Fruit fly (Drosophila melanogaster) whole organism, embryonic: ENCODE data around the gene Vsp37A.

Experiments
- Adf1 ChIP-seq: fragments of 200-800 bp; sonication (Bioruptor generic); IDR thresholded peaks from 2 replicates; pipeline ENCODE4 v1.3.6; 2022; ENCODE audit warnings: missing biosample characterization, missing genetic modification characterization
- CG10321 ChIP-seq: fragments of 200-800 bp; sonication (Bioruptor generic); IDR thresholded peaks from 2 replicates; pipeline ENCODE4 v1.3.6; 2022; ENCODE audit warnings: missing biosample characterization, missing genetic modification characterization
- CG12744 ChIP-seq: fragments of 200-800 bp; sonication (Bioruptor generic); optimal IDR thresholded peaks from 2 replicates; lab custom pipeline; 2016; ENCODE audit warnings: missing biosample characterization, missing genetic modification characterization
- CG15073 ChIP-seq: fragments of 200-800 bp; sonication (Bioruptor generic); optimal IDR thresholded peaks from 2 replicates; lab custom pipeline; 2016; ENCODE audit warnings: missing biosample characterization, missing genetic modification characterization
- CG15601 ChIP-seq: fragments of 200-800 bp; sonication (Bioruptor generic); optimal IDR thresholded peaks from 3 replicates; lab custom pipeline; 2019; ENCODE audit warnings: missing biosample characterization, mild to moderate bottlenecking, missing genetic modification characterization, moderate library complexity
- CG2202 ChIP-seq: fragments of 200-800 bp; sonication (Bioruptor generic); optimal IDR thresholded peaks from 2 replicates; lab custom pipeline; 2018; ENCODE audit warnings: missing biosample characterization, mild to moderate bottlenecking, missing genetic modification characterization
- CG4424 ChIP-seq: fragments of 200-800 bp; sonication (Bioruptor generic); optimal IDR thresholded peaks from 3 replicates; lab custom pipeline; 2016; ENCODE audit warnings: missing biosample characterization, missing genetic modification characterization
- CG4820 ChIP-seq: fragments of 200-800 bp; sonication (Bioruptor generic); optimal IDR thresholded peaks from 3 replicates; lab custom pipeline; 2016; ENCODE audit warnings: missing biosample characterization, missing genetic modification characterization
- CG5245 ChIP-seq: fragments of 200-800 bp; sonication (Bioruptor generic); optimal IDR thresholded peaks from 3 replicates; lab custom pipeline; 2016; ENCODE audit warnings: missing biosample characterization, missing genetic modification characterization
- CG6813 ChIP-seq: fragments of 200-800 bp; sonication (Bioruptor generic); optimal IDR thresholded peaks from 2 replicates; lab custom pipeline; 2017; ENCODE audit warnings: missing biosample characterization, missing genetic modification characterization, mild to moderate bottlenecking, moderate library complexity, missing genetic modification reagents
- CG7372 ChIP-seq: fragments of 200-800 bp; sonication (Bioruptor generic); IDR thresholded peaks from 2 replicates; pipeline ENCODE4 v1.3.6; 2022; ENCODE audit warnings: missing biosample characterization, missing genetic modification characterization
- CG8089 ChIP-seq: fragments of 200-800 bp; sonication (Bioruptor generic); optimal IDR thresholded peaks from 3 replicates; lab custom pipeline; 2016; ENCODE audit warnings: missing biosample characterization, missing genetic modification characterization
- CG8290 ChIP-seq, 3 experiments: fragments of 200-800 bp; sonication (Bioruptor generic); optimal IDR thresholded peaks; 2 replicates each; lab custom pipeline; 2016 to 2019; ENCODE audit warnings: missing biosample characterization in 3 of 3, missing genetic modification characterization in 3 of 3, mild to moderate bottlenecking in 2 of 3, moderate library complexity in 1 of 3
- D ChIP-seq, 2 experiments: fragments of 200-800 bp in 1 of 2; fragments of >200 bp in 1 of 2; sonication (Bioruptor generic) in 1 of 2; optimal IDR thresholded peaks; 2 replicates in 1 of 2; 3 replicates in 1 of 2; lab custom pipeline; 2017; ENCODE audit warnings: mild to moderate bottlenecking in 1 of 2, missing biosample characterization in 1 of 2, missing genetic modification characterization in 1 of 2, missing genetic modification reagents in 1 of 2
- D19A ChIP-seq: fragments of 200-800 bp; optimal IDR thresholded peaks from 3 replicates; lab custom pipeline; 2019; ENCODE audit warnings: missing biosample characterization, mild to moderate bottlenecking, missing genetic modification characterization, moderate library complexity
- Deaf1 ChIP-seq: fragments of 200-800 bp; optimal IDR thresholded peaks from 3 replicates; lab custom pipeline; 2019; ENCODE audit warnings: missing biosample characterization, mild to moderate bottlenecking, missing genetic modification characterization, moderate library complexity
- ERR ChIP-seq: fragments of 200-800 bp; sonication (Bioruptor generic); optimal IDR thresholded peaks from 2 replicates; lab custom pipeline; 2016; ENCODE audit warnings: missing biosample characterization, missing genetic modification characterization
- Ets97D ChIP-seq: fragments of 200-800 bp; sonication (Bioruptor generic); optimal IDR thresholded peaks from 3 replicates; lab custom pipeline; 2016; ENCODE audit warnings: missing biosample characterization, missing genetic modification characterization
- Kr ChIP-seq: fragments of 200-800 bp; sonication (Bioruptor generic); optimal IDR thresholded peaks from 2 replicates; lab custom pipeline; 2017; ENCODE audit warnings: missing biosample characterization, mild to moderate bottlenecking, missing genetic modification characterization
- NC2β ChIP-seq: fragments of 200-800 bp; sonication (Bioruptor generic); optimal IDR thresholded peaks from 2 replicates; lab custom pipeline; 2016; ENCODE audit warnings: missing biosample characterization, missing genetic modification characterization
- Nf-YA ChIP-seq: fragments of 200-800 bp; sonication (Bioruptor generic); IDR thresholded peaks from 2 replicates; pipeline ENCODE4 v1.3.6; 2022; ENCODE audit warnings: missing biosample characterization, missing genetic modification characterization
- Nf-YB ChIP-seq: fragments of 200-800 bp; sonication (Bioruptor generic); optimal IDR thresholded peaks from 3 replicates; lab custom pipeline; 2019; ENCODE audit warnings: missing biosample characterization, mild to moderate bottlenecking, missing genetic modification characterization, moderate library complexity
- Nf-YC ChIP-seq: fragments of 200-800 bp; optimal IDR thresholded peaks from 3 replicates; lab custom pipeline; 2019; ENCODE audit warnings: missing biosample characterization, mild to moderate bottlenecking, missing genetic modification characterization, moderate library complexity
- NfI ChIP-seq: fragments of 200-800 bp; sonication (Bioruptor generic); optimal IDR thresholded peaks from 3 replicates; lab custom pipeline; 2018; ENCODE audit warnings: missing biosample characterization, mild to moderate bottlenecking, missing genetic modification characterization, moderate library complexity
- Optix ChIP-seq: fragments of 200-800 bp; sonication (Bioruptor generic); IDR thresholded peaks from 3 replicates; pipeline ENCODE4 v1.3.6; 2022; ENCODE audit warnings: missing biosample characterization, missing genetic modification characterization
- Rx ChIP-seq: fragments of 200-800 bp; sonication (Bioruptor generic); IDR thresholded peaks from 2 replicates; pipeline ENCODE4 v1.3.6; 2022; ENCODE audit warnings: missing biosample characterization, missing genetic modification characterization
- Side ChIP-seq: fragments of 200-800 bp; sonication (Bioruptor generic); optimal IDR thresholded peaks from 2 replicates; lab custom pipeline; 2016; ENCODE audit warnings: missing biosample characterization, missing genetic modification characterization
- Spps ChIP-seq: fragments of 200-800 bp; sonication (Bioruptor generic); optimal IDR thresholded peaks from 2 replicates; lab custom pipeline; 2018; ENCODE audit warnings: missing biosample characterization, mild to moderate bottlenecking, missing genetic modification characterization
- abd-A ChIP-seq: fragments of 200-800 bp; sonication (Bioruptor generic); optimal IDR thresholded peaks from 3 replicates; lab custom pipeline; 2019; ENCODE audit warnings: missing biosample characterization, mild to moderate bottlenecking, missing genetic modification characterization, moderate library complexity
- bab2 ChIP-seq: fragments of 200-800 bp; sonication (Bioruptor generic); optimal IDR thresholded peaks from 2 replicates; lab custom pipeline; 2016; ENCODE audit warnings: missing biosample characterization, missing genetic modification characterization
- cg ChIP-seq: fragments of 200-800 bp; sonication (Bioruptor generic); optimal IDR thresholded peaks from 3 replicates; lab custom pipeline; 2019; ENCODE audit warnings: missing biosample characterization, mild to moderate bottlenecking, missing genetic modification characterization, moderate library complexity
- chm ChIP-seq: fragments of 200-800 bp; sonication (Bioruptor generic); IDR thresholded peaks from 2 replicates; pipeline ENCODE4 v1.3.6; 2022; ENCODE audit warnings: missing biosample characterization, missing genetic modification characterization
- ci ChIP-seq: fragments of 200-800 bp; sonication (Bioruptor generic); IDR thresholded peaks from 3 replicates; pipeline ENCODE4 v1.3.6; 2022; ENCODE audit warnings: missing biosample characterization, missing genetic modification characterization
- crol ChIP-seq: fragments of 200-800 bp; sonication (Bioruptor generic); IDR thresholded peaks from 2 replicates; pipeline ENCODE4 v1.3.6; 2022; ENCODE audit warnings: missing biosample characterization, missing genetic modification characterization
- da ChIP-seq: fragments of 200-800 bp; sonication (Bioruptor generic); optimal IDR thresholded peaks from 2 replicates; lab custom pipeline; 2016; ENCODE audit warnings: missing biosample characterization, missing genetic modification characterization
- dmrt11E ChIP-seq: fragments of 200-800 bp; sonication (Bioruptor generic); optimal IDR thresholded peaks from 3 replicates; lab custom pipeline; 2018; ENCODE audit warnings: missing biosample characterization, mild to moderate bottlenecking, missing genetic modification characterization, moderate library complexity
- ewg ChIP-seq: fragments of 200-800 bp; sonication (Bioruptor generic); optimal IDR thresholded peaks from 3 replicates; lab custom pipeline; 2017; ENCODE audit warnings: mild to moderate bottlenecking, missing biosample characterization, missing genetic modification reagents, missing genetic modification characterization
- grn ChIP-seq: fragments of 200-800 bp; sonication (Bioruptor generic); optimal IDR thresholded peaks from 3 replicates; lab custom pipeline; 2017; ENCODE audit warnings: missing biosample characterization, missing genetic modification characterization
- gro ChIP-seq: fragments of 200-800 bp; sonication (Bioruptor generic); optimal IDR thresholded peaks from 2 replicates; lab custom pipeline; 2016; ENCODE audit warnings: missing biosample characterization, missing genetic modification characterization
- ind ChIP-seq: fragments of 200-800 bp; sonication (Bioruptor generic); optimal IDR thresholded peaks from 3 replicates; lab custom pipeline; 2016; ENCODE audit warnings: missing biosample characterization, missing genetic modification characterization
- lov ChIP-seq, 2 experiments: fragments of 200-800 bp in 1 of 2; fragments of >200 bp in 1 of 2; sonication (Bioruptor generic) in 1 of 2; IDR thresholded peaks in 1 of 2; optimal IDR thresholded peaks in 1 of 2; 2 replicates in 1 of 2; 3 replicates in 1 of 2; pipeline versions ENCODE4 v1.3.6 to Lab custom; 2017 to 2022; ENCODE audit warnings: missing biosample characterization in 1 of 2, missing genetic modification characterization in 1 of 2
- onecut ChIP-seq: fragments of 200-800 bp; sonication (Bioruptor generic); IDR thresholded peaks from 2 replicates; pipeline ENCODE4 v1.3.6; 2022; ENCODE audit warnings: missing biosample characterization, missing genetic modification characterization
- peb ChIP-seq: fragments of 200-800 bp; sonication (Bioruptor generic); IDR thresholded peaks from 2 replicates; pipeline ENCODE4 v1.3.6; 2022; ENCODE audit warnings: missing biosample characterization, missing genetic modification characterization
- repo ChIP-seq: fragments of 200-800 bp; sonication (Bioruptor generic); optimal IDR thresholded peaks from 2 replicates; lab custom pipeline; 2016; ENCODE audit warnings: missing biosample characterization, missing genetic modification characterization
- sima ChIP-seq: fragments of 200-800 bp; sonication (Bioruptor generic); optimal IDR thresholded peaks from 2 replicates; lab custom pipeline; 2016; ENCODE audit warnings: missing biosample characterization, missing genetic modification characterization
- tup ChIP-seq: fragments of 200-800 bp; sonication (Bioruptor generic); optimal IDR thresholded peaks from 2 replicates; lab custom pipeline; 2016; ENCODE audit warnings: missing biosample characterization, mild to moderate bottlenecking, missing genetic modification characterization, moderate library complexity
- twi ChIP-seq: fragments of 200-800 bp; optimal IDR thresholded peaks from 2 replicates; lab custom pipeline; 2019; ENCODE audit warnings: missing biosample characterization, mild to moderate bottlenecking, missing genetic modification characterization, moderate library complexity
- unc-4 ChIP-seq: fragments of 200-800 bp; sonication (Bioruptor generic); IDR thresholded peaks from 2 replicates; pipeline ENCODE4 v1.3.6; 2022; ENCODE audit warnings: missing biosample characterization, missing genetic modification characterization; ENCODE audit not compliant: partially characterized antibody
- unpg ChIP-seq: fragments of 200-800 bp; sonication (Bioruptor generic); optimal IDR thresholded peaks from 3 replicates; lab custom pipeline; 2018; ENCODE audit warnings: missing biosample characterization, mild to moderate bottlenecking, missing genetic modification characterization, moderate library complexity
- wek ChIP-seq: fragments of 200-800 bp; sonication (Bioruptor generic); optimal IDR thresholded peaks from 3 replicates; lab custom pipeline; 2018; ENCODE audit warnings: missing biosample characterization, mild to moderate bottlenecking, missing genetic modification characterization, moderate library complexity
- yki ChIP-seq: fragments of >200 bp; optimal IDR thresholded peaks from 3 replicates; lab custom pipeline; 2018

Vsp37A gene

dm6 chrX:581825-582224, 39.5 kb upstream of the Vsp37A start, which contains the start of gene vnd (continued):
- TF ChIP-seq chm (GFP tag; lab: Robert Waterston, UW) = peak; percentile 16; the same call in 1 of the 2 replicates
- TF ChIP-seq onecut (GFP tag; lab: Robert Waterston, UW) = 0 out of 2 replicates have a peak, but pooled peaks have one; percentile 13
- no peak for TF ChIP-seq CG8290 (GFP tag; optimal IDR thresholded peaks at IDR 0.05; lab: Kevin White, UChicago)
- TF ChIP-seq CG8290 (tag; optimal IDR thresholded peaks at IDR 0.05; lab: Kevin White, UChicago) = peak in 1 of 2 experiments; percentile 47
- no peak for TF ChIP-seq Nf-YB (GFP tag; lab: Kevin White, UChicago)
- TF ChIP-seq wek (GFP tag; lab: Kevin White, UChicago) = peak; percentile 23
- peak; percentile 17 for TF ChIP-seq CG8089
- no peak for TF ChIP-seq Rx (GFP tag; lab: Robert Waterston, UW)
- TF ChIP-seq bab2 (GFP tag; lab: Kevin White, UChicago) = peak; percentile 31
- no peak for TF ChIP-seq repo (GFP tag; lab: Kevin White, UChicago)
- TF ChIP-seq CG7372 = no peak
- TF ChIP-seq ci (GFP tag; lab: Robert Waterston, UW) = 0 out of 3 replicates have a peak, but pooled peaks have one; percentile 39
- no peak for TF ChIP-seq lov (optimal IDR thresholded peaks at IDR 0.05; lab: Kevin White, UChicago)
- no peak for TF ChIP-seq lov (GFP tag; IDR thresholded peaks at IDR 0.05; lab: Robert Waterston, UW)
- no peak for TF ChIP-seq CG12744 (GFP tag; lab: Kevin White, UChicago)
- TF ChIP-seq CG15073 (GFP tag; lab: Kevin White, UChicago) = no peak
- no peak for TF ChIP-seq ind
- TF ChIP-seq da (GFP tag; lab: Kevin White, UChicago) = no peak
- TF ChIP-seq dmrt11E (tag; lab: Kevin White, UChicago) = peak; percentile 64
- TF ChIP-seq CG6813 (GFP tag; lab: Kevin White, UChicago) = peak; percentile 29
- peak; percentile 15 for TF ChIP-seq NC2β (GFP tag; lab: Kevin White, UChicago)
- peak; percentile 16 for TF ChIP-seq unpg (GFP tag; lab: Kevin White, UChicago)
- no peak for TF ChIP-seq Ets97D (GFP tag; lab: Kevin White, UChicago)
- TF ChIP-seq CG5245 (GFP tag; lab: Kevin White, UChicago) = peak; percentile 3
- no peak for TF ChIP-seq D (optimal IDR thresholded peaks at IDR 0.05; lab: Kevin White, UChicago)
- TF ChIP-seq D (GFP tag; optimal IDR thresholded peaks at IDR 0.05; lab: Kevin White, UChicago) = peak; percentile 2
- TF ChIP-seq peb (GFP tag; lab: Robert Waterston, UW) = no peak
- no peak for TF ChIP-seq gro
- TF ChIP-seq grn (GFP tag; lab: Kevin White, UChicago) = peak; percentile 9
- peak; percentile 41 for TF ChIP-seq Kr (GFP tag; lab: Kevin White, UChicago)
- TF ChIP-seq unc-4 (GFP tag; lab: Robert Waterston, UW) = no peak
- TF ChIP-seq ERR = no peak
- TF ChIP-seq CG4820 = peak; percentile 4
- peak; percentile 34 for TF ChIP-seq CG15601 (tag; lab: Kevin White, UChicago)
- TF ChIP-seq Side = peak; percentile 5

dm6 chrX:588941-589340, 32.4 kb upstream of the Vsp37A start:
- TF ChIP-seq NfI (GFP tag; lab: Kevin White, UChicago) = no peak
- TF ChIP-seq Deaf1 = peak; percentile 24
- TF ChIP-seq Adf1 (GFP tag; lab: Robert Waterston, UW) = peak; percentile 92
- no peak for TF ChIP-seq Spps (tag; lab: Kevin White, UChicago)
- peak; percentile 36; the same call in 1 of the 2 replicates for TF ChIP-seq crol (GFP tag; lab: Robert Waterston, UW)
- peak; percentile 54 for TF ChIP-seq cg (GFP tag; lab: Kevin White, UChicago)
- peak; percentile 85 for TF ChIP-seq CG10321 (GFP tag; lab: Robert Waterston, UW)
- no peak for TF ChIP-seq sima (GFP tag; lab: Kevin White, UChicago)
- peak; percentile 13 for TF ChIP-seq twi (tag; lab: Kevin White, UChicago)
- peak; percentile 90 for TF ChIP-seq ewg (GFP tag; lab: Kevin White, UChicago)
- peak; percentile 70 for TF ChIP-seq Nf-YA
- TF ChIP-seq Nf-YC = peak; percentile 98
- no peak for TF ChIP-seq yki (lab: Kevin White, UChicago)
- peak; percentile 25 for TF ChIP-seq abd-A (tag; lab: Kevin White, UChicago)
- TF ChIP-seq tup (GFP tag; lab: Kevin White, UChicago) = no peak
- TF ChIP-seq CG4424 (GFP tag; lab: Kevin White, UChicago) = no peak
- no peak for TF ChIP-seq D19A (tag; lab: Kevin White, UChicago)
- TF ChIP-seq Nf-YB (GFP tag; lab: Kevin White, UChicago) = peak; percentile 98
- TF ChIP-seq Optix = no peak
- TF ChIP-seq CG2202 (tag; lab: Kevin White, UChicago) = no peak
